Worm (Caenorhabditis elegans) whole organism, midembryonic: ENCODE measurements around the gene K07H8.12.

Experiments
- T22C8.4 ChIP-seq: fragments of 200-800 bp; sonication (Bioruptor generic); IDR thresholded peaks from 2 replicates; pipeline ENCODE4 v1.3.6; 2022; ENCODE audit warnings: missing genetic modification characterization, missing compliant biosample characterization
- cog-1 ChIP-seq: sonication (generic microtip); optimal IDR thresholded peaks from 2 replicates; lab custom pipeline; 2016; ENCODE audit warnings: missing genetic modification characterization, missing compliant biosample characterization
- flt-1 ChIP-seq: fragments of 200-800 bp; sonication (Bioruptor generic); IDR thresholded peaks from 2 replicates; pipeline ENCODE4 v1.3.6; 2022; ENCODE audit warnings: missing genetic modification characterization, missing compliant biosample characterization
- klf-2 ChIP-seq: fragments of 200-800 bp; sonication (Bioruptor generic); conservative IDR thresholded peaks from 2 replicates; pipeline ENCODE4 v1.3.6; 2022; ENCODE audit warnings: missing genetic modification reagents, missing genetic modification characterization, missing compliant biosample characterization
- med-1 ChIP-seq: sonication (generic microtip); optimal IDR thresholded peaks from 2 replicates; lab custom pipeline; 2017; ENCODE audit warnings: missing genetic modification characterization, mild to moderate bottlenecking, missing compliant biosample characterization, antibody characterized with exemption, missing genetic modification reagents; ENCODE audit not compliant: insufficient read depth
- ref-1 ChIP-seq: fragments of 200-800 bp; sonication (Bioruptor generic); conservative IDR thresholded peaks from 2 replicates; pipeline ENCODE4 v1.3.6; 2022; ENCODE audit warnings: missing genetic modification reagents, missing genetic modification characterization, missing compliant biosample characterization
- tab-1 ChIP-seq: fragments of 200-800 bp; sonication (Bioruptor generic); IDR thresholded peaks from 2 replicates; pipeline ENCODE4 v1.3.6; 2022; ENCODE audit warnings: missing genetic modification characterization, missing compliant biosample characterization
- ztf-23 ChIP-seq: fragments of 200-800 bp; sonication (Bioruptor generic); IDR thresholded peaks from 2 replicates; pipeline ENCODE4 v1.3.6; 2022; ENCODE audit warnings: missing genetic modification reagents, missing genetic modification characterization, missing compliant biosample characterization
- ztf-29 ChIP-seq: fragments of 200-800 bp; sonication (Bioruptor generic); IDR thresholded peaks from 2 replicates; pipeline ENCODE4 v1.3.6; 2022; ENCODE audit warnings: missing genetic modification reagents, missing genetic modification characterization, missing compliant biosample characterization

ce11 chrIV:8252856-8253255 is 23.7 kb downstream of the K07H8.12 start:
- TF ChIP-seq tab-1 (GFP tag; lab: Robert Waterston, UW) (peak; percentile 98), ztf-23 (peak; percentile 95), ref-1 (GFP tag; lab: Robert Waterston, UW) (peak; percentile 96), klf-2 (GFP tag; lab: Robert Waterston, UW) (peak; percentile 90), flt-1 (peak; percentile 98), cog-1 (tag; lab: Kevin White, UChicago) (peak; percentile 96), ztf-29 (peak; percentile 94), med-1 (GFP tag; lab: Kevin White, UChicago) (peak; percentile 76), T22C8.4 (GFP tag; lab: Robert Waterston, UW) (peak; percentile 96)
